Fruit fly (Drosophila melanogaster): ENCODE results near the gene CG42810.

DNA sequence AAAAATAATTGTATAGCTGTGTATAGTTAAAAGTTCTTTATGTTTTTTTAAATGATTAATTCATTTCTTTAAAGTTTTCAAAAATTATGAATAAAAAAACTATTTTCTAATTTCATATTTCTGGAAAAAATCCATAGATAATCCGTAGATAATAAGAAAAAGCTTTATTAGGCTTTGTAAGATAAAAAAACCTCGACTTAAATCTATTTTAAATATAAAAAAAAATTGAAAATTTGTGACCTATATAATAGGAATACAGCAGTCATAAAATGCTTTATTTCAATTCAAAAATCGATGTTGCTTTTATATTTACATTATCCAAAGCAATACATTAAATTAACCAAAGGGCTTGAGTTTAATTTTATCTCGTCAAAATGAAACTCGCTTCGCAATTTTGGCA, 47.3 kb upstream of the CG42810 start, which contains the start of gene Flad2:
- TF ChIP-seq fru (GFP tag; optimal IDR thresholded peaks at IDR 0.05) (no peak), OdsH (GFP tag; optimal IDR thresholded peaks at IDR 0.05) (no peak), foxo (GFP tag; optimal IDR thresholded peaks at IDR 0.05) (no peak), br (GFP tag; optimal IDR thresholded peaks at IDR 0.05) (no peak), lola (GFP tag; optimal IDR thresholded peaks at IDR 0.05) (no peak), dl (GFP tag; optimal IDR thresholded peaks at IDR 0.05; ENCODE audit: insufficient read depth in 1 of 2, partially characterized antibody in 2 of 2) (no peak), dmrt93B (GFP tag; optimal IDR thresholded peaks at IDR 0.05) (no peak), h (GFP tag; optimal IDR thresholded peaks at IDR 0.05) (no peak), usp (GFP tag; optimal IDR thresholded peaks at IDR 0.05) (no peak), HLH106 (tag; optimal IDR thresholded peaks at IDR 0.05) (no peak)

All from whole organism, wandering third instar larva.